Worm (Caenorhabditis elegans) whole organism, L2 larva: ENCODE results near the gene atln-1.

Experiments used
- C34F6.9 ChIP-seq: fragments of 150-350 bp; optimal IDR thresholded peaks from 2 replicates; lab custom pipeline; 2014; ENCODE audit warnings: missing biosample characterization, missing genetic modification characterization
- F13H6.1 ChIP-seq: sonication (generic microtip); optimal IDR thresholded peaks from 2 replicates; lab custom pipeline; 2016; ENCODE audit warnings: missing genetic modification characterization, missing compliant biosample characterization
- R02D3.7 ChIP-seq: fragments of 150-350 bp; optimal IDR thresholded peaks from 2 replicates; lab custom pipeline; 2014; ENCODE audit warnings: missing biosample characterization, missing genetic modification characterization
- Y55F3AM.14 ChIP-seq: fragments of 200-800 bp; sonication (Bioruptor generic); optimal IDR thresholded peaks from 2 replicates; lab custom pipeline; 2018; ENCODE audit warnings: mild to moderate bottlenecking, missing genetic modification characterization, missing compliant biosample characterization
- ZK546.5 ChIP-seq: sonication (generic microtip); optimal IDR thresholded peaks from 2 replicates; lab custom pipeline; 2017; ENCODE audit warnings: missing biosample characterization, missing genetic modification characterization
- alr-1 ChIP-seq: fragments of 150-350 bp; optimal IDR thresholded peaks from 2 replicates; lab custom pipeline; 2014; ENCODE audit warnings: missing biosample characterization, missing genetic modification characterization
- aly-2 ChIP-seq: fragments of 150-350 bp; optimal IDR thresholded peaks from 2 replicates; lab custom pipeline; 2014; ENCODE audit warnings: missing biosample characterization, missing genetic modification characterization
- ama-1 ChIP-seq: fragments of 150-350 bp; optimal IDR thresholded peaks from 2 replicates; lab custom pipeline; 2018; ENCODE audit warnings: inconsistent platforms
- blmp-1 ChIP-seq: sonication (generic microtip); optimal IDR thresholded peaks from 2 replicates; lab custom pipeline; 2017; ENCODE audit warnings: missing genetic modification characterization, mild to moderate bottlenecking, missing compliant biosample characterization, antibody characterized with exemption, moderate library complexity; ENCODE audit not compliant: insufficient read depth
- ceh-16 ChIP-seq: fragments of 150-350 bp; optimal IDR thresholded peaks from 2 replicates; lab custom pipeline; 2014; ENCODE audit warnings: missing biosample characterization, missing genetic modification characterization
- ceh-82 ChIP-seq: fragments of 150-350 bp; optimal IDR thresholded peaks from 2 replicates; lab custom pipeline; 2014; ENCODE audit warnings: missing biosample characterization, missing genetic modification characterization
- crh-2 ChIP-seq: sonication (generic microtip); optimal IDR thresholded peaks from 2 replicates; lab custom pipeline; 2017; ENCODE audit warnings: missing biosample characterization, missing genetic modification characterization
- dmd-4 ChIP-seq: sonication (generic microtip); optimal IDR thresholded peaks from 2 replicates; lab custom pipeline; 2017; ENCODE audit warnings: missing biosample characterization, missing genetic modification characterization
- egl-27 ChIP-seq: sonication (generic microtip); optimal IDR thresholded peaks from 3 replicates; lab custom pipeline; 2017; ENCODE audit warnings: missing biosample characterization, missing genetic modification reagents, missing genetic modification characterization
- elt-1 ChIP-seq: fragments of 150-350 bp; optimal IDR thresholded peaks from 2 replicates; lab custom pipeline; 2014; ENCODE audit warnings: missing biosample characterization, missing genetic modification characterization
- elt-3 ChIP-seq: sonication (generic microtip); optimal IDR thresholded peaks from 2 replicates; lab custom pipeline; 2017; ENCODE audit warnings: missing biosample characterization, missing genetic modification characterization
- fos-1 ChIP-seq: fragments of 150-350 bp; optimal IDR thresholded peaks from 2 replicates; lab custom pipeline; 2014; ENCODE audit warnings: missing biosample characterization, missing genetic modification characterization
- gmeb-1 ChIP-seq: fragments of 150-350 bp; optimal IDR thresholded peaks from 2 replicates; lab custom pipeline; 2014; ENCODE audit warnings: missing biosample characterization, missing genetic modification characterization
- lin-11 ChIP-seq: fragments of 150-350 bp; sonication (generic microtip); optimal IDR thresholded peaks from 2 replicates; lab custom pipeline; 2014; ENCODE audit warnings: missing biosample characterization, missing genetic modification characterization, inconsistent platforms, mixed read lengths
- lin-13 ChIP-seq: fragments of 150-350 bp; optimal IDR thresholded peaks from 2 replicates; lab custom pipeline; 2014; ENCODE audit warnings: missing biosample characterization, missing genetic modification reagents, missing genetic modification characterization
- lin-39 ChIP-seq: fragments of 150-350 bp; optimal IDR thresholded peaks from 2 replicates; lab custom pipeline; 2014; ENCODE audit warnings: missing biosample characterization, missing genetic modification reagents, missing genetic modification characterization
- lsy-2 ChIP-seq, 2 experiments: fragments of 150-350 bp in 1 of 2; sonication (generic microtip) in 1 of 2; optimal IDR thresholded peaks; 2 replicates each; lab custom pipeline; 2014 to 2017; ENCODE audit warnings: missing biosample characterization in 2 of 2, missing genetic modification characterization in 2 of 2
- mab-5 ChIP-seq: fragments of 150-350 bp; optimal IDR thresholded peaks from 2 replicates; lab custom pipeline; 2014; ENCODE audit warnings: missing biosample characterization, missing genetic modification characterization
- mbf-1 ChIP-seq: sonication (generic microtip); optimal IDR thresholded peaks from 2 replicates; lab custom pipeline; 2017; ENCODE audit warnings: missing biosample characterization, missing genetic modification characterization
- mdl-1 ChIP-seq, 2 experiments: fragments of 150-350 bp in 1 of 2; sonication (generic microtip) in 1 of 2; optimal IDR thresholded peaks; 2 replicates each; lab custom pipeline; 2017; ENCODE audit warnings: missing biosample characterization in 2 of 2, missing genetic modification characterization in 2 of 2
- nhr-10 ChIP-seq: sonication (generic microtip); optimal IDR thresholded peaks from 2 replicates; lab custom pipeline; 2017; ENCODE audit warnings: missing biosample characterization, missing genetic modification characterization
- nhr-11 ChIP-seq: fragments of 150-350 bp; optimal IDR thresholded peaks from 2 replicates; lab custom pipeline; 2014; ENCODE audit warnings: missing biosample characterization, missing genetic modification characterization
- nhr-12 ChIP-seq: fragments of 150-350 bp; optimal IDR thresholded peaks from 2 replicates; lab custom pipeline; 2014; ENCODE audit warnings: missing biosample characterization, missing genetic modification characterization
- nhr-129 ChIP-seq: fragments of 150-350 bp; optimal IDR thresholded peaks from 2 replicates; lab custom pipeline; 2014; ENCODE audit warnings: missing biosample characterization, missing genetic modification characterization
- nhr-21 ChIP-seq: fragments of 150-350 bp; optimal IDR thresholded peaks from 2 replicates; lab custom pipeline; 2014; ENCODE audit warnings: missing biosample characterization, missing genetic modification characterization
- nhr-23 ChIP-seq: fragments of 150-350 bp; optimal IDR thresholded peaks from 2 replicates; lab custom pipeline; 2014; ENCODE audit warnings: missing biosample characterization, missing genetic modification reagents, missing genetic modification characterization
- nhr-237 ChIP-seq: fragments of 150-350 bp; optimal IDR thresholded peaks from 2 replicates; lab custom pipeline; 2014; ENCODE audit warnings: missing biosample characterization, missing genetic modification characterization
- nhr-25 ChIP-seq: fragments of 150-350 bp; sonication (generic microtip); optimal IDR thresholded peaks from 3 replicates; lab custom pipeline; 2014; ENCODE audit warnings: missing biosample characterization, missing genetic modification characterization
- nhr-6 ChIP-seq: fragments of 150-350 bp; optimal IDR thresholded peaks from 2 replicates; lab custom pipeline; 2014; ENCODE audit warnings: missing biosample characterization, missing genetic modification characterization
- nhr-77 ChIP-seq: fragments of 150-350 bp; optimal IDR thresholded peaks from 2 replicates; lab custom pipeline; 2014; ENCODE audit warnings: missing biosample characterization, missing genetic modification characterization
- peb-1 ChIP-seq: fragments of 150-350 bp; optimal IDR thresholded peaks from 2 replicates; lab custom pipeline; 2014; ENCODE audit warnings: missing biosample characterization, missing genetic modification characterization
- sem-4 ChIP-seq: fragments of 150-350 bp; optimal IDR thresholded peaks from 2 replicates; lab custom pipeline; 2014; ENCODE audit warnings: missing biosample characterization, missing genetic modification reagents, missing genetic modification characterization
- skn-1 ChIP-seq: sonication (generic microtip); optimal IDR thresholded peaks from 2 replicates; lab custom pipeline; 2017; ENCODE audit warnings: missing biosample characterization, missing genetic modification characterization
- sma-3 ChIP-seq: sonication (generic microtip); optimal IDR thresholded peaks from 2 replicates; lab custom pipeline; 2016; ENCODE audit warnings: missing genetic modification reagents, missing genetic modification characterization, missing compliant biosample characterization
- sma-9 ChIP-seq, 2 experiments: fragments of 150-350 bp in 1 of 2; sonication (generic microtip) in 1 of 2; optimal IDR thresholded peaks; 2 replicates each; lab custom pipeline; 2014 to 2016; ENCODE audit warnings: missing genetic modification characterization in 2 of 2, mild to moderate bottlenecking in 1 of 2, missing biosample characterization in 1 of 2, missing compliant biosample characterization in 1 of 2, missing genetic modification reagents in 1 of 2, moderate library complexity in 1 of 2
- snpc-4 ChIP-seq: fragments of 150-350 bp; optimal IDR thresholded peaks from 2 replicates; lab custom pipeline; 2014; ENCODE audit warnings: missing biosample characterization, missing genetic modification characterization
- unc-39 ChIP-seq: fragments of 150-350 bp; optimal IDR thresholded peaks from 2 replicates; lab custom pipeline; 2014; ENCODE audit warnings: missing biosample characterization, missing genetic modification characterization
- unc-55 ChIP-seq: fragments of 150-350 bp; sonication (generic microtip); optimal IDR thresholded peaks from 3 replicates; lab custom pipeline; 2014; ENCODE audit warnings: missing biosample characterization, missing genetic modification reagents, missing genetic modification characterization
- unc-62 ChIP-seq: fragments of 150-350 bp; optimal IDR thresholded peaks from 2 replicates; lab custom pipeline; 2014; ENCODE audit warnings: missing biosample characterization, missing genetic modification reagents, missing genetic modification characterization
- zag-1 ChIP-seq: fragments of 150-350 bp; optimal IDR thresholded peaks from 2 replicates; lab custom pipeline; 2014; ENCODE audit warnings: missing biosample characterization, missing genetic modification characterization
- ztf-1 ChIP-seq: fragments of 200-800 bp; sonication (Bioruptor generic); conservative IDR thresholded peaks from 2 replicates; pipeline ENCODE4 v1.3.6; 2022; ENCODE audit warnings: missing genetic modification characterization, missing compliant biosample characterization
- ztf-11 ChIP-seq: sonication (generic microtip); optimal IDR thresholded peaks from 2 replicates; lab custom pipeline; 2017; ENCODE audit warnings: missing biosample characterization, missing genetic modification characterization
- ztf-4 ChIP-seq: fragments of 150-350 bp; optimal IDR thresholded peaks from 2 replicates; lab custom pipeline; 2014; ENCODE audit warnings: missing biosample characterization, missing genetic modification characterization

Gene atln-1

ce11 chrIV:2773382-2773979, 15.0 kb upstream of the atln-1 start:
- TF ChIP-seq snpc-4 (tag; lab: Kevin White, UChicago) (no peak), peb-1 (tag; lab: Kevin White, UChicago) (no peak), lin-13 (GFP tag; lab: Kevin White, UChicago) (peak; percentile 15), lsy-2 (tag; optimal IDR thresholded peaks at IDR 0.05; lab: Kevin White, UChicago) (peak in 1 of 2 experiments; percentile 29), nhr-25 (tag; lab: Kevin White, UChicago) (peak; percentile 35), sma-9 (GFP tag; optimal IDR thresholded peaks at IDR 0.05; lab: Kevin White, UChicago) (peak; percentile 35), sma-9 (tag; optimal IDR thresholded peaks at IDR 0.05; lab: Kevin White, UChicago) (no peak), dmd-4 (tag; lab: Kevin White, UChicago) (no peak), nhr-129 (peak; percentile 68), R02D3.7 (tag; lab: Kevin White, UChicago) (no peak), ztf-1 (GFP tag; lab: Robert Waterston, UW) (no peak), lin-39 (tag; lab: Kevin White, UChicago) (no peak)

- TF ChIP-seq dmd-4 (tag; lab: Kevin White, UChicago) (no peak), ama-1 (lab: Kevin White, UChicago) (peak; percentile 84), lin-11 (tag; lab: Kevin White, UChicago) (no peak), nhr-11 (tag; lab: Kevin White, UChicago) (no peak), ztf-4 (tag; lab: Kevin White, UChicago) (no peak), sma-3 (GFP tag; lab: Kevin White, UChicago) (peak; percentile 62), nhr-12 (tag; lab: Kevin White, UChicago) (no peak), ztf-11 (tag; lab: Kevin White, UChicago) (no peak), nhr-10 (tag; lab: Kevin White, UChicago) (no peak), ceh-82 (no peak), snpc-4 (tag; lab: Kevin White, UChicago) (peak; percentile 7), nhr-77 (tag; lab: Kevin White, UChicago) (no peak), fos-1 (tag; lab: Kevin White, UChicago) (peak; percentile 59), alr-1 (tag; lab: Kevin White, UChicago) (no peak), Y55F3AM.14 (peak; percentile 16), sma-9 (GFP tag; optimal IDR thresholded peaks at IDR 0.05; lab: Kevin White, UChicago) (peak; percentile 85), sma-9 (tag; optimal IDR thresholded peaks at IDR 0.05; lab: Kevin White, UChicago) (no peak), ZK546.5 (no peak), mdl-1 (tag; optimal IDR thresholded peaks at IDR 0.05; lab: Kevin White, UChicago) (peak in 1 of 2 experiments; percentile 34), lin-39 (tag; lab: Kevin White, UChicago) (no peak), crh-2 (tag; lab: Kevin White, UChicago) (peak; percentile 88), C34F6.9 (tag; lab: Kevin White, UChicago) (peak; percentile 89), R02D3.7 (tag; lab: Kevin White, UChicago) (no peak), unc-62 (GFP tag; lab: Kevin White, UChicago) (no peak), ztf-1 (GFP tag; lab: Robert Waterston, UW) (no peak), ceh-16 (tag; lab: Kevin White, UChicago) (no peak), unc-39 (tag; lab: Kevin White, UChicago) (no peak), mab-5 (tag; lab: Kevin White, UChicago) (peak; percentile 20), nhr-237 (tag; lab: Kevin White, UChicago) (no peak), zag-1 (no peak), lsy-2 (tag; optimal IDR thresholded peaks at IDR 0.05; lab: Kevin White, UChicago) (peak in 1 of 2 experiments; percentile 82), elt-3 (no peak), blmp-1 (peak; percentile 23), elt-1 (tag; lab: Kevin White, UChicago) (no peak), mbf-1 (tag; lab: Kevin White, UChicago) (no peak), F13H6.1 (tag; lab: Kevin White, UChicago) (peak; percentile 91), nhr-6 (tag; lab: Kevin White, UChicago) (peak; percentile 57), lin-13 (GFP tag; lab: Kevin White, UChicago) (peak; percentile 79), aly-2 (tag; lab: Kevin White, UChicago) (no peak), egl-27 (tag; lab: Kevin White, UChicago) (peak; percentile 36), gmeb-1 (tag; lab: Kevin White, UChicago) (peak; percentile 72), nhr-21 (tag; lab: Kevin White, UChicago) (peak; percentile 59), skn-1 (no peak), peb-1 (tag; lab: Kevin White, UChicago) (no peak), nhr-129 (peak; percentile 84), nhr-25 (tag; lab: Kevin White, UChicago) (peak; percentile 91), sem-4 (tag; lab: Kevin White, UChicago) (peak; percentile 39), unc-55 (GFP tag; lab: Kevin White, UChicago) (peak; percentile 19), nhr-23 (tag; lab: Kevin White, UChicago) (no peak)
Measured at ce11 chrIV:2774500-2774899, 14.0 kb upstream of the atln-1 start.
